Fruit fly (Drosophila melanogaster) whole organism, embryonic: ENCODE measurements around the gene orb.

Experiments
- B-H1 ChIP-seq: fragments of 200-800 bp; sonication (Bioruptor generic); IDR thresholded peaks from 3 replicates; pipeline ENCODE4 v1.3.6; 2022; ENCODE audit warnings: missing biosample characterization, missing genetic modification characterization
- Bgb ChIP-seq: fragments of 200-800 bp; sonication (Bioruptor generic); IDR thresholded peaks from 2 replicates; pipeline ENCODE4 v1.3.6; 2022; ENCODE audit warnings: missing biosample characterization, missing genetic modification characterization; ENCODE audit not compliant: partially characterized antibody
- CG10147 ChIP-seq: fragments of 200-800 bp; sonication (Bioruptor generic); optimal IDR thresholded peaks from 2 replicates; lab custom pipeline; 2019; ENCODE audit warnings: missing biosample characterization, mild to moderate bottlenecking, missing genetic modification characterization, moderate library complexity
- CG12071 ChIP-seq: fragments of 200-800 bp; sonication (Bioruptor generic); optimal IDR thresholded peaks from 3 replicates; lab custom pipeline; 2018; ENCODE audit warnings: missing biosample characterization, mild to moderate bottlenecking, missing genetic modification characterization
- CG14050 ChIP-seq: fragments of 200-800 bp; sonication (Bioruptor generic); IDR thresholded peaks from 3 replicates; pipeline ENCODE4 v1.3.6; 2022; ENCODE audit warnings: missing biosample characterization, missing genetic modification characterization
- CG15011 ChIP-seq: fragments of 200-800 bp; sonication (Bioruptor generic); optimal IDR thresholded peaks from 3 replicates; lab custom pipeline; 2018; ENCODE audit warnings: missing biosample characterization, mild to moderate bottlenecking, missing genetic modification characterization
- CG17328 ChIP-seq: fragments of 200-800 bp; sonication (Bioruptor generic); IDR thresholded peaks from 2 replicates; pipeline ENCODE4 v1.3.6; 2022; ENCODE audit warnings: missing biosample characterization, missing genetic modification characterization
- CG17802 ChIP-seq: fragments of 200-800 bp; sonication (Bioruptor generic); optimal IDR thresholded peaks from 2 replicates; lab custom pipeline; 2018; ENCODE audit warnings: missing biosample characterization, mild to moderate bottlenecking, missing genetic modification characterization, moderate library complexity
- CG2712 ChIP-seq: fragments of 200-800 bp; optimal IDR thresholded peaks from 3 replicates; lab custom pipeline; 2019; ENCODE audit warnings: missing biosample characterization, mild to moderate bottlenecking, missing genetic modification characterization, moderate library complexity
- CG4282 ChIP-seq: fragments of 200-800 bp; sonication (Bioruptor generic); optimal IDR thresholded peaks from 2 replicates; lab custom pipeline; 2016; ENCODE audit warnings: missing biosample characterization, missing genetic modification characterization
- CG4854 ChIP-seq: fragments of 200-800 bp; sonication (Bioruptor generic); optimal IDR thresholded peaks from 2 replicates; lab custom pipeline; 2016; ENCODE audit warnings: missing biosample characterization, missing genetic modification characterization, inconsistent platforms
- CG8281 ChIP-seq: fragments of 200-800 bp; sonication (Bioruptor generic); optimal IDR thresholded peaks from 2 replicates; lab custom pipeline; 2018; ENCODE audit warnings: missing biosample characterization, mild to moderate bottlenecking, missing genetic modification characterization, moderate library complexity
- CG8290 ChIP-seq, 3 experiments: fragments of 200-800 bp; sonication (Bioruptor generic); optimal IDR thresholded peaks; 2 replicates each; lab custom pipeline; 2016 to 2019; ENCODE audit warnings: missing biosample characterization in 3 of 3, missing genetic modification characterization in 3 of 3, mild to moderate bottlenecking in 2 of 3, moderate library complexity in 1 of 3
- CrebB ChIP-seq: fragments of 200-800 bp; sonication (Bioruptor generic); optimal IDR thresholded peaks from 3 replicates; lab custom pipeline; 2018; ENCODE audit warnings: missing biosample characterization, mild to moderate bottlenecking, missing genetic modification characterization
- Fer1 ChIP-seq: fragments of 200-800 bp; sonication (Bioruptor generic); optimal IDR thresholded peaks from 2 replicates; lab custom pipeline; 2017; ENCODE audit warnings: missing biosample characterization, mild to moderate bottlenecking, missing genetic modification characterization
- HLH4C ChIP-seq: fragments of 200-800 bp; sonication (Bioruptor generic); IDR thresholded peaks from 3 replicates; pipeline ENCODE4 v1.3.6; 2022; ENCODE audit warnings: missing biosample characterization, missing genetic modification characterization; ENCODE audit not compliant: partially characterized antibody
- HLH54F ChIP-seq: fragments of 200-800 bp; sonication (Bioruptor generic); optimal IDR thresholded peaks from 3 replicates; lab custom pipeline; 2016; ENCODE audit warnings: missing biosample characterization, missing genetic modification characterization
- HLHmδ ChIP-seq: fragments of 200-800 bp; sonication (Bioruptor generic); optimal IDR thresholded peaks from 2 replicates; lab custom pipeline; 2018; ENCODE audit warnings: missing biosample characterization, mild to moderate bottlenecking, missing genetic modification characterization, moderate library complexity
- Meics ChIP-seq: fragments of 200-800 bp; sonication (Bioruptor generic); optimal IDR thresholded peaks from 2 replicates; lab custom pipeline; 2017; ENCODE audit warnings: missing biosample characterization, mild to moderate bottlenecking, missing genetic modification characterization
- NC2β ChIP-seq: fragments of 200-800 bp; sonication (Bioruptor generic); optimal IDR thresholded peaks from 2 replicates; lab custom pipeline; 2016; ENCODE audit warnings: missing biosample characterization, missing genetic modification characterization
- Nf-YB ChIP-seq: fragments of 200-800 bp; sonication (Bioruptor generic); optimal IDR thresholded peaks from 3 replicates; lab custom pipeline; 2019; ENCODE audit warnings: missing biosample characterization, mild to moderate bottlenecking, missing genetic modification characterization, moderate library complexity
- NfI ChIP-seq: fragments of 200-800 bp; sonication (Bioruptor generic); optimal IDR thresholded peaks from 3 replicates; lab custom pipeline; 2018; ENCODE audit warnings: missing biosample characterization, mild to moderate bottlenecking, missing genetic modification characterization, moderate library complexity
- Oli ChIP-seq: fragments of 200-800 bp; sonication (Bioruptor generic); optimal IDR thresholded peaks from 2 replicates; lab custom pipeline; 2018; ENCODE audit warnings: missing biosample characterization, mild to moderate bottlenecking, missing genetic modification characterization, moderate library complexity
- Opbp ChIP-seq: fragments of 200-800 bp; sonication (Bioruptor generic); IDR thresholded peaks from 3 replicates; pipeline ENCODE4 v1.3.6; 2022; ENCODE audit warnings: missing biosample characterization, missing genetic modification characterization; ENCODE audit not compliant: partially characterized antibody
- Poxn ChIP-seq: fragments of 200-800 bp; sonication (Bioruptor generic); IDR thresholded peaks from 2 replicates; pipeline ENCODE4 v1.3.6; 2022; ENCODE audit warnings: missing biosample characterization, missing genetic modification characterization
- ash1 ChIP-seq: fragments of 200-800 bp; sonication (Bioruptor generic); optimal IDR thresholded peaks from 2 replicates; lab custom pipeline; 2018; ENCODE audit warnings: missing biosample characterization, mild to moderate bottlenecking, missing genetic modification characterization
- bowl ChIP-seq: fragments of 200-800 bp; sonication (Bioruptor generic); IDR thresholded peaks from 2 replicates; pipeline ENCODE4 v1.3.6; 2022; ENCODE audit warnings: missing biosample characterization, missing genetic modification characterization
- cad ChIP-seq: fragments of >200 bp; optimal IDR thresholded peaks from 2 replicates; lab custom pipeline; 2017; ENCODE audit warnings: missing biosample characterization, missing genetic modification characterization
- caup ChIP-seq: fragments of 200-800 bp; sonication (Bioruptor generic); optimal IDR thresholded peaks from 3 replicates; lab custom pipeline; 2017; ENCODE audit warnings: missing biosample characterization, mild to moderate bottlenecking, missing genetic modification characterization, moderate library complexity; ENCODE audit not compliant: severe bottlenecking
- chinmo ChIP-seq: fragments of 200-800 bp; sonication (Bioruptor generic); IDR thresholded peaks from 4 replicates; pipeline ENCODE4 v1.3.6; 2022; ENCODE audit warnings: missing biosample characterization, missing genetic modification characterization; ENCODE audit not compliant: partially characterized antibody
- crc ChIP-seq: fragments of 200-800 bp; sonication (Bioruptor generic); optimal IDR thresholded peaks from 2 replicates; lab custom pipeline; 2016; ENCODE audit warnings: missing biosample characterization, missing genetic modification characterization
- crol ChIP-seq: fragments of 200-800 bp; sonication (Bioruptor generic); IDR thresholded peaks from 2 replicates; pipeline ENCODE4 v1.3.6; 2022; ENCODE audit warnings: missing biosample characterization, missing genetic modification characterization
- dm ChIP-seq: fragments of 200-800 bp; sonication (Bioruptor generic); optimal IDR thresholded peaks from 3 replicates; lab custom pipeline; 2016; ENCODE audit warnings: missing biosample characterization, missing genetic modification characterization
- fd3F ChIP-seq: fragments of 200-800 bp; sonication (Bioruptor generic); optimal IDR thresholded peaks from 2 replicates; lab custom pipeline; 2018; ENCODE audit warnings: missing biosample characterization, mild to moderate bottlenecking, missing genetic modification characterization, moderate library complexity
- grn ChIP-seq: fragments of 200-800 bp; sonication (Bioruptor generic); optimal IDR thresholded peaks from 3 replicates; lab custom pipeline; 2017; ENCODE audit warnings: missing biosample characterization, missing genetic modification characterization
- kay ChIP-seq: fragments of 200-800 bp; sonication (Bioruptor generic); optimal IDR thresholded peaks from 2 replicates; lab custom pipeline; 2016; ENCODE audit warnings: missing biosample characterization, missing genetic modification characterization
- knrl ChIP-seq: fragments of 200-800 bp; sonication (Bioruptor generic); IDR thresholded peaks from 3 replicates; pipeline ENCODE4 v1.3.6; 2022; ENCODE audit warnings: missing biosample characterization, missing genetic modification characterization; ENCODE audit not compliant: partially characterized antibody
- maf-S ChIP-seq: fragments of 200-800 bp; sonication (Bioruptor generic); optimal IDR thresholded peaks from 2 replicates; lab custom pipeline; 2016; ENCODE audit warnings: missing biosample characterization, missing genetic modification characterization
- pros ChIP-seq: fragments of 200-800 bp; sonication (Bioruptor generic); optimal IDR thresholded peaks from 3 replicates; lab custom pipeline; 2019; ENCODE audit warnings: missing biosample characterization, mild to moderate bottlenecking, missing genetic modification characterization, moderate library complexity
- row ChIP-seq: fragments of 200-800 bp; sonication (Bioruptor generic); IDR thresholded peaks from 3 replicates; pipeline ENCODE4 v1.3.6; 2022; ENCODE audit warnings: missing biosample characterization, missing genetic modification characterization
- shn ChIP-seq: fragments of 200-800 bp; sonication (Bioruptor generic); optimal IDR thresholded peaks from 3 replicates; lab custom pipeline; 2016; ENCODE audit warnings: missing biosample characterization, missing genetic modification characterization
- tgo ChIP-seq: fragments of 200-800 bp; sonication (Bioruptor generic); IDR thresholded peaks from 3 replicates; pipeline ENCODE4 v1.3.6; 2022; ENCODE audit warnings: missing biosample characterization, missing genetic modification characterization
- twi ChIP-seq: fragments of 200-800 bp; optimal IDR thresholded peaks from 2 replicates; lab custom pipeline; 2019; ENCODE audit warnings: missing biosample characterization, mild to moderate bottlenecking, missing genetic modification characterization, moderate library complexity
- unc-4 ChIP-seq: fragments of 200-800 bp; sonication (Bioruptor generic); IDR thresholded peaks from 2 replicates; pipeline ENCODE4 v1.3.6; 2022; ENCODE audit warnings: missing biosample characterization, missing genetic modification characterization; ENCODE audit not compliant: partially characterized antibody
- unpg ChIP-seq: fragments of 200-800 bp; sonication (Bioruptor generic); optimal IDR thresholded peaks from 3 replicates; lab custom pipeline; 2018; ENCODE audit warnings: missing biosample characterization, mild to moderate bottlenecking, missing genetic modification characterization, moderate library complexity
- zf30C ChIP-seq: fragments of 200-800 bp; sonication (Bioruptor generic); optimal IDR thresholded peaks from 3 replicates; lab custom pipeline; 2018; ENCODE audit warnings: missing biosample characterization, mild to moderate bottlenecking, missing genetic modification characterization
- zfh1 ChIP-seq: fragments of 200-800 bp; sonication (Bioruptor generic); IDR thresholded peaks from 3 replicates; pipeline ENCODE4 v1.3.6; 2022; ENCODE audit warnings: missing biosample characterization, missing genetic modification characterization

Gene orb

dm6 chr3R:23296146-23296545, 15.5 kb upstream of the orb start (continued):
- no peak for TF ChIP-seq NfI (GFP tag; lab: Kevin White, UChicago)
- TF ChIP-seq knrl (GFP tag; lab: Robert Waterston, UW), result no peak
- peak; percentile 73 for TF ChIP-seq Nf-YB (GFP tag; lab: Kevin White, UChicago)
- no peak for TF ChIP-seq HLH4C (GFP tag; lab: Robert Waterston, UW)
- TF ChIP-seq CG17802 (tag; lab: Kevin White, UChicago), result no peak
- TF ChIP-seq HLHmδ (GFP tag; lab: Kevin White, UChicago), result no peak
- no peak for TF ChIP-seq crol (GFP tag; lab: Robert Waterston, UW)
- TF ChIP-seq CG2712 (tag; lab: Kevin White, UChicago), result no peak

DNA sequence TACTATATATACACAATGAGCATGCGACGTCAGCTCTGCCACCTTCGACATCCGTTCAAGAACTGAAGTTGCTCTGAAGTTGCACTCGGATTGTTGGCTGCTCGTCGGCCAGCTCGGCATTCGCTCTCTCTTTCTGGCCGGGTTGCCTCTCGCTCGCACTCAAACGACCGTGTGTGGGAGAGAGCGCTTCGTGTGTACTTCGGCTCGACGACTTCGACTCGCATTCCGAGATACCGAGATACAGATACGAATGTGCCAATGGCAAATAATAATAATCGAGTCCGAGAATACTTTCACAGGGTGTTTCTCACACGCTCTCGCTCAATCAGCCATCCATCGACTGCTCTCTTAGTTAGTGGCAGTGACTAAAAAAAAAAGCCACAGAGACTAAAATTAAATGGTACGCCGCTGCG, 14.7 kb upstream of the orb start:
- TF ChIP-seq tgo, result no peak
- no peak for TF ChIP-seq kay (GFP tag; lab: Kevin White, UChicago)
- TF ChIP-seq crol (GFP tag; lab: Robert Waterston, UW), result no peak
- TF ChIP-seq zfh1, result peak; percentile 55; the same call in 1 of the 3 replicates
- no peak for TF ChIP-seq maf-S
- TF ChIP-seq unc-4, result peak; percentile 25; the same call in 1 of the 2 replicates
- TF ChIP-seq CG4282 (GFP tag; lab: Kevin White, UChicago), result no peak
- TF ChIP-seq Opbp (GFP tag; lab: Robert Waterston, UW), result peak; percentile 76
- peak; percentile 42; the same call in 1 of the 2 replicates for TF ChIP-seq bowl
- TF ChIP-seq zf30C (GFP tag; lab: Kevin White, UChicago), result peak; percentile 24
- TF ChIP-seq NC2β (GFP tag; lab: Kevin White, UChicago), result peak; percentile 2
- TF ChIP-seq fd3F (GFP tag; lab: Kevin White, UChicago), result no peak
- TF ChIP-seq CG10147, result no peak
- TF ChIP-seq row, result 0 out of 3 replicates have a peak, but pooled peaks have one; percentile 27
- peak; percentile 8 for TF ChIP-seq dm
- peak; percentile 43 for TF ChIP-seq caup (GFP tag; lab: Kevin White, UChicago)
- peak; percentile 31 for TF ChIP-seq CG12071 (GFP tag; lab: Kevin White, UChicago)
- peak; percentile 91; the same call in 3 of the 4 replicates for TF ChIP-seq chinmo (GFP tag; lab: Robert Waterston, UW)
- no peak for TF ChIP-seq HLH54F (GFP tag; lab: Kevin White, UChicago)
- TF ChIP-seq crc (GFP tag; lab: Kevin White, UChicago), result no peak
- no peak for TF ChIP-seq CG15011 (GFP tag; lab: Kevin White, UChicago)
- TF ChIP-seq Poxn, result no peak
- TF ChIP-seq CG8281 (tag; lab: Kevin White, UChicago), result no peak
- peak; percentile 37 for TF ChIP-seq ash1 (GFP tag; lab: Kevin White, UChicago)
- peak; percentile 95 for TF ChIP-seq pros (GFP tag; lab: Kevin White, UChicago)
- peak; percentile 62 for TF ChIP-seq CG8290 (GFP tag; optimal IDR thresholded peaks at IDR 0.05; lab: Kevin White, UChicago)
- peak in 1 of 2 experiments; percentile 68 for TF ChIP-seq CG8290 (tag; optimal IDR thresholded peaks at IDR 0.05; lab: Kevin White, UChicago)
- TF ChIP-seq Oli, result no peak
- TF ChIP-seq Meics (GFP tag; lab: Kevin White, UChicago), result peak; percentile 26
- TF ChIP-seq Bgb (GFP tag; lab: Robert Waterston, UW), result peak; percentile 69
- TF ChIP-seq B-H1 (GFP tag; lab: Robert Waterston, UW), result no peak; the same call in 2 of the 3 replicates
- peak; percentile 45 for TF ChIP-seq unpg (GFP tag; lab: Kevin White, UChicago)
- peak; percentile 9 for TF ChIP-seq NfI (GFP tag; lab: Kevin White, UChicago)
- peak; percentile 28 for TF ChIP-seq CrebB (tag; lab: Kevin White, UChicago)
- no peak for TF ChIP-seq CG14050 (GFP tag; lab: Robert Waterston, UW)
- no peak for TF ChIP-seq cad
- peak; percentile 42; the same call in 1 of the 2 replicates for TF ChIP-seq CG17328 (GFP tag; lab: Robert Waterston, UW)
- TF ChIP-seq shn (GFP tag; lab: Kevin White, UChicago), result peak; percentile 13
- TF ChIP-seq twi (tag; lab: Kevin White, UChicago), result peak; percentile 23
- no peak for TF ChIP-seq CG4854 (GFP tag; lab: Kevin White, UChicago)
- peak; percentile 91 for TF ChIP-seq grn (GFP tag; lab: Kevin White, UChicago)
- TF ChIP-seq Fer1, result peak; percentile 25
